Worm (Caenorhabditis elegans) whole organism, young adult: ENCODE results near the gene cul-4.

ENCODE experiments used
- B0035.1 ChIP-seq: sonication (generic microtip); optimal IDR thresholded peaks from 2 replicates; lab custom pipeline; 2016; ENCODE audit warnings: missing genetic modification characterization, mild to moderate bottlenecking, missing compliant biosample characterization, missing genotype, missing genetic modification reagents
- C06A6.2 ChIP-seq: fragments of 200-800 bp; sonication (Bioruptor generic); conservative IDR thresholded peaks from 2 replicates; pipeline ENCODE4 v1.3.6; 2022; ENCODE audit warnings: missing genetic modification characterization, missing compliant biosample characterization
- C17E4.6 ChIP-seq: fragments of 200-800 bp; sonication (Bioruptor generic); IDR thresholded peaks from 2 replicates; pipeline ENCODE4 v1.3.6; 2022; ENCODE audit warnings: missing genetic modification reagents, missing genetic modification characterization, missing compliant biosample characterization
- D2030.7 ChIP-seq: fragments of 200-800 bp; sonication (Bioruptor generic); IDR thresholded peaks from 2 replicates; pipeline ENCODE4 v1.3.6; 2022; ENCODE audit warnings: missing genetic modification reagents, missing genetic modification characterization, missing compliant biosample characterization
- F22D6.2 ChIP-seq: sonication (generic microtip); optimal IDR thresholded peaks from 2 replicates; lab custom pipeline; 2016; ENCODE audit warnings: mild to moderate bottlenecking, missing genetic modification characterization, missing compliant biosample characterization
- F52B5.7 ChIP-seq: sonication (generic microtip); optimal IDR thresholded peaks from 2 replicates; lab custom pipeline; 2016; ENCODE audit warnings: mild to moderate bottlenecking, missing genetic modification characterization, missing compliant biosample characterization
- K12H6.12 ChIP-seq: fragments of 200-800 bp; sonication (Bioruptor generic); optimal IDR thresholded peaks from 2 replicates; lab custom pipeline; 2018; ENCODE audit warnings: mild to moderate bottlenecking, missing genetic modification characterization, missing compliant biosample characterization
- T07F8.4 ChIP-seq: sonication (generic microtip); optimal IDR thresholded peaks from 2 replicates; lab custom pipeline; 2016; ENCODE audit warnings: mild to moderate bottlenecking, missing genetic modification characterization, moderate library complexity, missing compliant biosample characterization
- Y53G8AR.9 ChIP-seq: fragments of 200-800 bp; sonication (Bioruptor generic); conservative IDR thresholded peaks from 2 replicates; pipeline ENCODE4 v1.3.6; 2022; ENCODE audit warnings: missing genetic modification reagents, missing genetic modification characterization, missing compliant biosample characterization
- ama-1 ChIP-seq, 3 experiments: fragments of 150-350 bp in 1 of 3; sonication (generic microtip) in 2 of 3; optimal IDR thresholded peaks; 2 replicates each; lab custom pipeline; 2014 to 2018; ENCODE audit warnings: missing biosample characterization in 2 of 3, missing genetic modification characterization in 2 of 3, missing genetic modification reagents in 2 of 3
- athp-1 ChIP-seq: sonication (generic microtip); optimal IDR thresholded peaks from 2 replicates; lab custom pipeline; 2017; ENCODE audit warnings: mild to moderate bottlenecking, missing genetic modification characterization, missing compliant biosample characterization
- cebp-1 ChIP-seq, 2 experiments: fragments of 200-800 bp in 1 of 2; sonication (Bioruptor generic) in 1 of 2; sonication (generic microtip) in 1 of 2; IDR thresholded peaks in 1 of 2; optimal IDR thresholded peaks in 1 of 2; 2 replicates each; pipeline versions ENCODE4 v1.3.6 to Lab custom; 2017 to 2022; ENCODE audit warnings: missing compliant biosample characterization in 2 of 2, missing genetic modification characterization in 2 of 2, mild to moderate bottlenecking in 1 of 2, missing genetic modification reagents in 1 of 2, moderate library complexity in 1 of 2
- ceh-100 ChIP-seq: fragments of 200-800 bp; sonication (Bioruptor generic); IDR thresholded peaks from 2 replicates; pipeline ENCODE4 v1.3.6; 2022; ENCODE audit warnings: missing genetic modification reagents, missing genetic modification characterization, missing compliant biosample characterization
- ceh-91 ChIP-seq: fragments of 200-800 bp; sonication (Bioruptor generic); IDR thresholded peaks from 2 replicates; pipeline ENCODE4 v1.3.6; 2022; ENCODE audit warnings: missing genetic modification reagents, missing genetic modification characterization, missing compliant biosample characterization
- chd-7 ChIP-seq: sonication (generic microtip); optimal IDR thresholded peaks from 2 replicates; lab custom pipeline; 2016; ENCODE audit warnings: mild to moderate bottlenecking, missing genetic modification characterization, moderate library complexity, missing compliant biosample characterization
- egl-18 ChIP-seq: fragments of 200-800 bp; sonication (Bioruptor generic); IDR thresholded peaks from 2 replicates; pipeline ENCODE4 v1.3.6; 2022; ENCODE audit warnings: missing genetic modification reagents, missing genetic modification characterization, missing compliant biosample characterization
- ekl-4 ChIP-seq: fragments of 200-800 bp; sonication (Bioruptor generic); IDR thresholded peaks from 2 replicates; pipeline ENCODE4 v1.3.6; 2022; ENCODE audit warnings: missing genetic modification reagents, missing genetic modification characterization, missing compliant biosample characterization
- fkh-3 ChIP-seq: sonication (generic microtip); optimal IDR thresholded peaks from 2 replicates; lab custom pipeline; 2016; ENCODE audit warnings: mild to moderate bottlenecking, missing genetic modification characterization, missing compliant biosample characterization
- hrde-1 ChIP-seq: sonication (generic microtip); optimal IDR thresholded peaks from 2 replicates; lab custom pipeline; 2016; ENCODE audit warnings: missing genetic modification characterization, mild to moderate bottlenecking, missing compliant biosample characterization, moderate library complexity, missing genotype, missing genetic modification reagents, borderline replicate concordance
- let-607 ChIP-seq, 2 experiments: fragments of 200-800 bp in 1 of 2; sonication (Bioruptor generic) in 1 of 2; sonication (generic microtip) in 1 of 2; optimal IDR thresholded peaks; 2 replicates each; lab custom pipeline; 2016 to 2018; ENCODE audit warnings: mild to moderate bottlenecking in 2 of 2, missing compliant biosample characterization in 2 of 2, missing genetic modification characterization in 2 of 2, moderate library complexity in 2 of 2, missing genotype in 1 of 2
- lin-35 ChIP-seq, 3 experiments: fragments of 150-350 bp in 2 of 3; sonication (generic microtip) in 1 of 3; optimal IDR thresholded peaks; 2 replicates each; lab custom pipeline; 2014 to 2018; ENCODE audit warnings: missing biosample characterization in 3 of 3, missing genetic modification characterization in 3 of 3, missing genetic modification reagents in 3 of 3
- lin-40 ChIP-seq: sonication (generic microtip); optimal IDR thresholded peaks from 2 replicates; lab custom pipeline; 2016; ENCODE audit warnings: missing genetic modification characterization, mild to moderate bottlenecking, missing compliant biosample characterization, missing genotype, missing genetic modification reagents
- lir-1 ChIP-seq: fragments of 200-800 bp; sonication (Bioruptor generic); conservative IDR thresholded peaks from 2 replicates; pipeline ENCODE4 v1.3.6; 2022; ENCODE audit warnings: missing genetic modification reagents, missing genetic modification characterization, missing compliant biosample characterization
- madf-10 ChIP-seq: sonication (generic microtip); optimal IDR thresholded peaks from 2 replicates; lab custom pipeline; 2016; ENCODE audit warnings: mild to moderate bottlenecking, missing genetic modification characterization, missing compliant biosample characterization
- madf-3 ChIP-seq: fragments of 200-800 bp; sonication (Bioruptor generic); IDR thresholded peaks from 2 replicates; pipeline ENCODE4 v1.3.6; 2022; ENCODE audit warnings: missing genetic modification reagents, missing genetic modification characterization, missing compliant biosample characterization
- nfya-2 ChIP-seq: fragments of 200-800 bp; sonication (Bioruptor generic); IDR thresholded peaks from 2 replicates; pipeline ENCODE4 v1.3.6; 2022; ENCODE audit warnings: missing genetic modification reagents, missing genetic modification characterization, missing compliant biosample characterization
- nfyb-1 ChIP-seq: fragments of 200-800 bp; sonication (Bioruptor generic); IDR thresholded peaks from 2 replicates; pipeline ENCODE4 v1.3.6; 2022; ENCODE audit warnings: missing genetic modification reagents, missing genetic modification characterization, missing compliant biosample characterization
- nhr-80 ChIP-seq: sonication (generic microtip); optimal IDR thresholded peaks from 2 replicates; lab custom pipeline; 2016; ENCODE audit warnings: missing genetic modification characterization, missing compliant biosample characterization
- pha-4 ChIP-seq: fragments of 150-350 bp; sonication (generic microtip); optimal IDR thresholded peaks from 2 replicates; lab custom pipeline; 2014; ENCODE audit warnings: missing biosample characterization, missing genetic modification reagents, missing genetic modification characterization
- sea-2 ChIP-seq: fragments of 200-800 bp; sonication (Bioruptor generic); IDR thresholded peaks from 2 replicates; pipeline ENCODE4 v1.3.6; 2022; ENCODE audit warnings: missing genetic modification characterization, missing compliant biosample characterization
- snpc-3.4 ChIP-seq: sonication (generic microtip); optimal IDR thresholded peaks from 2 replicates; lab custom pipeline; 2017; ENCODE audit warnings: missing genetic modification characterization, mild to moderate bottlenecking, missing compliant biosample characterization, antibody characterized with exemption, moderate library complexity, missing genotype, missing genetic modification reagents
- somi-1 ChIP-seq: fragments of 200-800 bp; sonication (Bioruptor generic); optimal IDR thresholded peaks from 2 replicates; lab custom pipeline; 2018; ENCODE audit warnings: mild to moderate bottlenecking, missing genetic modification characterization, missing compliant biosample characterization
- unc-130 ChIP-seq: sonication (generic microtip); optimal IDR thresholded peaks from 2 replicates; lab custom pipeline; 2016; ENCODE audit warnings: missing genetic modification reagents, missing genetic modification characterization, missing compliant biosample characterization
- unc-62 ChIP-seq: fragments of 150-350 bp; optimal IDR thresholded peaks from 2 replicates; lab custom pipeline; 2014; ENCODE audit warnings: missing biosample characterization, missing genetic modification reagents, missing genetic modification characterization
- ztf-18 ChIP-seq: sonication (generic microtip); optimal IDR thresholded peaks from 2 replicates; lab custom pipeline; 2016; ENCODE audit warnings: missing genotype, mild to moderate bottlenecking, missing genetic modification characterization, missing compliant biosample characterization

Gene cul-4

ce11 chrII:7255614-7256162 lies 46.2 kb upstream of the cul-4 start, which contains the start of gene F32A5.8 (continued):
- TF ChIP-seq ceh-100 (GFP tag; lab: Robert Waterston, UW), result no peak
- no peak for TF ChIP-seq ztf-18 (tag; lab: Kevin White, UChicago)
- no peak for TF ChIP-seq somi-1 (GFP tag; lab: Kevin White, UChicago)
- TF ChIP-seq unc-130 (GFP tag; lab: Kevin White, UChicago), result no peak
- TF ChIP-seq K12H6.12 (tag; lab: Kevin White, UChicago), result no peak
- TF ChIP-seq F52B5.7 (tag; lab: Kevin White, UChicago), result no peak
- no peak for TF ChIP-seq egl-18 (GFP tag; lab: Robert Waterston, UW)
- no peak for TF ChIP-seq let-607 (tag; optimal IDR thresholded peaks at IDR 0.05; lab: Kevin White, UChicago)
- TF ChIP-seq unc-62 (GFP tag; lab: Kevin White, UChicago), result no peak

ce11 chrII:7261854-7262253 lies 40.0 kb upstream of the cul-4 start, which contains the start of gene C30G12.4:
Gene C30G12.4 (plus strand): TSS chrII:7262154.
- TF ChIP-seq lin-40 (tag; lab: Kevin White, UChicago) (no peak), sea-2 (GFP tag; lab: Robert Waterston, UW) (no peak), C06A6.2 (GFP tag; lab: Robert Waterston, UW) (no peak), F22D6.2 (tag; lab: Kevin White, UChicago) (no peak), cebp-1 (GFP tag; IDR thresholded peaks at IDR 0.05; lab: Robert Waterston, UW) (no peak), cebp-1 (tag; optimal IDR thresholded peaks at IDR 0.05; lab: Kevin White, UChicago) (no peak), lir-1 (GFP tag; lab: Robert Waterston, UW) (no peak), nfya-2 (GFP tag; lab: Robert Waterston, UW) (no peak), B0035.1 (tag; lab: Kevin White, UChicago) (no peak), madf-10 (tag; lab: Kevin White, UChicago) (no peak), ekl-4 (GFP tag; lab: Robert Waterston, UW) (no peak), D2030.7 (GFP tag; lab: Robert Waterston, UW) (no peak), lin-35 (GFP tag; optimal IDR thresholded peaks at IDR 0.05; lab: Kevin White, UChicago) (no peak), chd-7 (no peak), ama-1 (optimal IDR thresholded peaks at IDR 0.05; lab: Kevin White, UChicago) (no peak), ama-1 (GFP tag; optimal IDR thresholded peaks at IDR 0.05; lab: Kevin White, UChicago) (no peak)
- TF ChIP-seq, all 124 proteins: peak for 0

ce11 chrII:7264675-7265074 lies 37.2 kb upstream of the cul-4 start:
- TF ChIP-seq madf-3 (GFP tag; lab: Robert Waterston, UW), result no peak
- TF ChIP-seq C17E4.6 (GFP tag; lab: Robert Waterston, UW), result no peak
- peak; percentile 76 for TF ChIP-seq nhr-80
- TF ChIP-seq pha-4 (tag; lab: Kevin White, UChicago), result peak; percentile 35
- no peak for TF ChIP-seq fkh-3 (tag; lab: Kevin White, UChicago)
- TF ChIP-seq athp-1 (tag; lab: Kevin White, UChicago), result no peak
- TF ChIP-seq Y53G8AR.9 (GFP tag; lab: Robert Waterston, UW), result no peak
- TF ChIP-seq nfyb-1 (GFP tag; lab: Robert Waterston, UW), result no peak
- TF ChIP-seq snpc-3.4, result no peak
- no peak for TF ChIP-seq ceh-91 (GFP tag; lab: Robert Waterston, UW)
- no peak for TF ChIP-seq hrde-1 (tag; lab: Kevin White, UChicago)
- TF ChIP-seq let-607 (tag; optimal IDR thresholded peaks at IDR 0.05; lab: Kevin White, UChicago), result peak in 1 of 2 experiments; percentile 4
- TF ChIP-seq T07F8.4 (tag; lab: Kevin White, UChicago), result no peak
